Worm (Caenorhabditis elegans) whole organism, L4 larva: ENCODE data around the gene C01B9.1.

Source experiments
- F10B5.3 ChIP-seq: sonication (generic microtip); optimal IDR thresholded peaks from 2 replicates; lab custom pipeline; 2016; ENCODE audit warnings: mild to moderate bottlenecking, missing genetic modification characterization, missing compliant biosample characterization
- T26A8.4 ChIP-seq: fragments of 200-800 bp; sonication (Bioruptor generic); IDR thresholded peaks from 2 replicates; pipeline ENCODE4 v1.3.6; 2022; ENCODE audit warnings: missing genetic modification characterization, missing compliant biosample characterization
- Y48G9A.11 ChIP-seq: fragments of 200-800 bp; sonication (Bioruptor generic); IDR thresholded peaks from 2 replicates; pipeline ENCODE4 v1.3.6; 2022; ENCODE audit warnings: missing genetic modification reagents, missing genetic modification characterization, missing compliant biosample characterization
- Y75B8A.6 ChIP-seq: fragments of 200-800 bp; sonication (Bioruptor generic); IDR thresholded peaks from 2 replicates; pipeline ENCODE4 v1.3.6; 2022; ENCODE audit warnings: missing genetic modification reagents, missing genetic modification characterization, missing compliant biosample characterization
- ZK546.5 ChIP-seq, 2 experiments: sonication (generic microtip); optimal IDR thresholded peaks; 2 replicates each; lab custom pipeline; 2017; ENCODE audit warnings: missing biosample characterization in 2 of 2, missing genetic modification characterization in 2 of 2
- aha-1 ChIP-seq: fragments of 150-350 bp; peaks from one replicate; lab custom pipeline; 2014; ENCODE audit warnings: missing biosample characterization, missing genetic modification characterization
- ceh-62 ChIP-seq: sonication (generic microtip); optimal IDR thresholded peaks from 2 replicates; lab custom pipeline; 2017; ENCODE audit warnings: missing biosample characterization, missing genetic modification characterization
- ctbp-1 ChIP-seq: fragments of 200-800 bp; sonication (Bioruptor generic); IDR thresholded peaks from 2 replicates; pipeline ENCODE4 v1.3.6; 2022; ENCODE audit warnings: missing genetic modification reagents, missing genetic modification characterization, missing compliant biosample characterization
- daf-16 ChIP-seq, 3 experiments: sonication (generic microtip); optimal IDR thresholded peaks; 2 replicates each; lab custom pipeline; 2016 to 2017; ENCODE audit warnings: missing genetic modification characterization in 3 of 3, missing genetic modification reagents in 3 of 3, mild to moderate bottlenecking in 2 of 3, missing compliant biosample characterization in 2 of 3, missing biosample characterization in 1 of 3, moderate library complexity in 1 of 3
- dmd-6 ChIP-seq: fragments of 200-800 bp; sonication (Bioruptor generic); IDR thresholded peaks from 2 replicates; pipeline ENCODE4 v1.3.6; 2022; ENCODE audit warnings: missing genetic modification reagents, missing genetic modification characterization, missing compliant biosample characterization
- dmd-9 ChIP-seq: fragments of 200-800 bp; sonication (Bioruptor generic); IDR thresholded peaks from 2 replicates; pipeline ENCODE4 v1.3.6; 2022; ENCODE audit warnings: missing genetic modification reagents, missing genetic modification characterization, missing compliant biosample characterization
- dpl-1 ChIP-seq: fragments of 150-350 bp; optimal IDR thresholded peaks from 2 replicates; lab custom pipeline; 2014; ENCODE audit warnings: missing biosample characterization, missing genetic modification reagents, missing genetic modification characterization
- dve-1 ChIP-seq: sonication (generic microtip); optimal IDR thresholded peaks from 2 replicates; lab custom pipeline; 2017; ENCODE audit warnings: antibody characterized with exemption, mild to moderate bottlenecking, missing genetic modification characterization, missing compliant biosample characterization; ENCODE audit not compliant: insufficient read depth
- fkh-10 ChIP-seq: fragments of 150-350 bp; optimal IDR thresholded peaks from 2 replicates; lab custom pipeline; 2014; ENCODE audit warnings: missing biosample characterization, missing genetic modification reagents, missing genetic modification characterization
- hif-1 ChIP-seq, 2 experiments: sonication (generic microtip); optimal IDR thresholded peaks; 2 replicates each; lab custom pipeline; 2016 to 2017; ENCODE audit warnings: missing compliant biosample characterization in 2 of 2, missing genetic modification characterization in 2 of 2, missing genetic modification reagents in 2 of 2, missing genotype in 2 of 2, mild to moderate bottlenecking in 1 of 2
- hlh-11 ChIP-seq: fragments of 200-800 bp; sonication (Bioruptor generic); optimal IDR thresholded peaks from 2 replicates; lab custom pipeline; 2018; ENCODE audit warnings: mild to moderate bottlenecking, missing genetic modification characterization, missing compliant biosample characterization
- hlh-30 ChIP-seq: sonication (generic microtip); optimal IDR thresholded peaks from 2 replicates; lab custom pipeline; 2017; ENCODE audit warnings: antibody characterized with exemption, mild to moderate bottlenecking, missing genetic modification characterization, missing compliant biosample characterization; ENCODE audit not compliant: insufficient read depth
- lin-1 ChIP-seq: fragments of 200-800 bp; sonication (Bioruptor generic); IDR thresholded peaks from 2 replicates; pipeline ENCODE4 v1.3.6; 2022; ENCODE audit warnings: missing genetic modification reagents, missing genetic modification characterization, missing compliant biosample characterization
- lin-29 ChIP-seq: fragments of 200-800 bp; sonication (Bioruptor generic); IDR thresholded peaks from 2 replicates; pipeline ENCODE4 v1.3.6; 2022; ENCODE audit warnings: missing genetic modification reagents, missing genetic modification characterization, missing compliant biosample characterization
- lsy-2 ChIP-seq, 2 experiments: fragments of 150-350 bp in 1 of 2; sonication (generic microtip) in 1 of 2; optimal IDR thresholded peaks; 2 replicates each; lab custom pipeline; 2014 to 2017; ENCODE audit warnings: missing biosample characterization in 2 of 2, missing genetic modification characterization in 2 of 2
- madf-9 ChIP-seq: fragments of 200-800 bp; sonication (Bioruptor generic); conservative IDR thresholded peaks from 2 replicates; pipeline ENCODE4 v1.3.6; 2022; ENCODE audit warnings: missing genetic modification reagents, missing genetic modification characterization, missing compliant biosample characterization
- mdl-1 ChIP-seq, 2 experiments: fragments of 150-350 bp in 1 of 2; sonication (generic microtip) in 1 of 2; optimal IDR thresholded peaks; 2 replicates each; lab custom pipeline; 2014 to 2017; ENCODE audit warnings: missing biosample characterization in 2 of 2, missing genetic modification characterization in 2 of 2
- mes-2 ChIP-seq: sonication (generic microtip); optimal IDR thresholded peaks from 2 replicates; lab custom pipeline; 2016; ENCODE audit warnings: missing genotype, mild to moderate bottlenecking, missing genetic modification characterization, missing compliant biosample characterization; ENCODE audit not compliant: poor library complexity, severe bottlenecking
- mxl-3 ChIP-seq: fragments of 200-800 bp; sonication (Bioruptor generic); optimal IDR thresholded peaks from 2 replicates; lab custom pipeline; 2018; ENCODE audit warnings: mild to moderate bottlenecking, missing genetic modification characterization, missing compliant biosample characterization
- nhr-102 ChIP-seq: sonication (generic microtip); optimal IDR thresholded peaks from 2 replicates; lab custom pipeline; 2016; ENCODE audit warnings: mild to moderate bottlenecking, missing genetic modification characterization, moderate library complexity, missing compliant biosample characterization
- nhr-28 ChIP-seq: fragments of 150-350 bp; optimal IDR thresholded peaks from 2 replicates; lab custom pipeline; 2014; ENCODE audit warnings: missing biosample characterization, missing genetic modification characterization
- nhr-41 ChIP-seq: fragments of 200-800 bp; sonication (Bioruptor generic); IDR thresholded peaks from 2 replicates; pipeline ENCODE4 v1.3.6; 2022; ENCODE audit warnings: missing genetic modification reagents, missing genetic modification characterization, missing compliant biosample characterization
- nhr-42 ChIP-seq: fragments of 200-800 bp; sonication (Bioruptor generic); IDR thresholded peaks from 2 replicates; pipeline ENCODE4 v1.3.6; 2022; ENCODE audit warnings: missing genetic modification characterization, missing compliant biosample characterization
- nhr-48 ChIP-seq: sonication (generic microtip); optimal IDR thresholded peaks from 2 replicates; lab custom pipeline; 2016; ENCODE audit warnings: mild to moderate bottlenecking, missing genetic modification characterization, missing compliant biosample characterization
- nhr-76 ChIP-seq: fragments of 150-350 bp; optimal IDR thresholded peaks from 2 replicates; lab custom pipeline; 2014; ENCODE audit warnings: missing biosample characterization, missing genetic modification characterization
- nhr-77 ChIP-seq: fragments of 150-350 bp; optimal IDR thresholded peaks from 2 replicates; lab custom pipeline; 2014; ENCODE audit warnings: missing biosample characterization, missing genetic modification characterization
- php-3 ChIP-seq: fragments of 200-800 bp; sonication (Bioruptor generic); IDR thresholded peaks from 2 replicates; pipeline ENCODE4 v1.3.6; 2022; ENCODE audit warnings: missing genetic modification reagents, missing genetic modification characterization, missing compliant biosample characterization
- pqm-1 ChIP-seq: sonication (generic microtip); optimal IDR thresholded peaks from 2 replicates; lab custom pipeline; 2017; ENCODE audit warnings: missing biosample characterization, missing genetic modification characterization
- spr-3 ChIP-seq: fragments of 200-800 bp; sonication (Bioruptor generic); optimal IDR thresholded peaks from 2 replicates; lab custom pipeline; 2018; ENCODE audit warnings: mild to moderate bottlenecking, missing genetic modification characterization, missing compliant biosample characterization
- unc-39 ChIP-seq: sonication (generic microtip); optimal IDR thresholded peaks from 2 replicates; lab custom pipeline; 2017; ENCODE audit warnings: missing biosample characterization, missing genetic modification characterization

C01B9.1 gene

DNA sequence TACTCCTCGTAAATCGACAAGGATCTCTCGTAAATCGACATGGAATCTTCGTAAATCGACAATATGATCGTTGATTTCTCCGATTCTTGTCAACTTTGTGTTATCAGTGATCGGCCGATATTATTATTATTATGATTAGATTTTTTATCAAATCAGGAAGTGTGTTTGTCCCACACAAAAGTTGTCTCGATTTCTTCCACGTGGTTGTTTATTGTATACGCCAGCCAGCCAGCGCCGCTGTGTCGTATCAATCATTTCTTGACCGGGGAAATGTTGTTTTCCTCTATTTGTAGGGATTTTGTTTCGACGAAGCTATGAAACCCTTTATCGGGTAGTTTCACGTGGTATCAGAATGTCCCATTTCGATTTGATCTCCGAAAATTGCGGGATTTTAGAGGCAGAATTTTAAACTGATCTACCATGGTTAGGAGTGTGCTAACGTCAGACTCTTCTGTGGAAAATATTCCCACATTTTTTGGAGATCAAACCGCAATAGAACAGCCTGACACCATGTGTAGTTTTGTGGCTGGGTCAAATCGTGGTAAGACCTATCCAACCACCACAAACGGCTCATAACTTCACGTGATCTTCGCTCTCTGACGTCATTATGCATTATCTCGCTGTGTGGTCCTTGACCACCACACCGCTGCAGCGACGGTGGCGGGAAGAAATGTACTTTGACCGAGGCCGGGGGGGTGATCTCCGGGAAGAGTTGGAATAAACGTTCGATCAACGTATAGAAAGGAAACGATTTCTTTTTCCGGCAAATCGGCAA, 33.4 kb upstream of the C01B9.1 start:
- TF ChIP-seq ctbp-1 (no peak), dve-1 (tag; lab: Kevin White, UChicago) (peak; percentile 77), ZK546.5 (tag; optimal IDR thresholded peaks at IDR 0.05; lab: Kevin White, UChicago) (no peak), dpl-1 (GFP tag; lab: Kevin White, UChicago) (no peak), aha-1 (tag; lab: Kevin White, UChicago) (peak; percentile 42), nhr-102 (tag; lab: Kevin White, UChicago) (peak; percentile 61), nhr-76 (no peak), Y48G9A.11 (GFP tag; lab: Robert Waterston, UW) (no peak), lin-29 (GFP tag; lab: Robert Waterston, UW) (no peak), php-3 (GFP tag; lab: Robert Waterston, UW) (peak; percentile 39; the same call in 1 of the 2 replicates), dmd-9 (GFP tag; lab: Robert Waterston, UW) (no peak), unc-39 (no peak), nhr-77 (peak; percentile 84), nhr-28 (tag; lab: Kevin White, UChicago) (peak; percentile 67), daf-16 (GFP tag; optimal IDR thresholded peaks at IDR 0.05; lab: Kevin White, UChicago) (no peak), daf-16 (tag; optimal IDR thresholded peaks at IDR 0.05; lab: Kevin White, UChicago) (peak; percentile 99), spr-3 (GFP tag; lab: Kevin White, UChicago) (no peak), nhr-42 (GFP tag; lab: Robert Waterston, UW) (0 out of 2 replicates have a peak, but pooled peaks have one; percentile 51), lin-1 (0 out of 2 replicates have a peak, but pooled peaks have one; percentile 12), hif-1 (tag; optimal IDR thresholded peaks at IDR 0.05; lab: Kevin White, UChicago) (peak in 1 of 2 experiments; percentile 22), F10B5.3 (tag; lab: Kevin White, UChicago) (no peak), mdl-1 (tag; optimal IDR thresholded peaks at IDR 0.05; lab: Kevin White, UChicago) (peak in 1 of 2 experiments; percentile 68), hlh-30 (tag; lab: Kevin White, UChicago) (peak; percentile 23), Y75B8A.6 (no peak), pqm-1 (tag; lab: Kevin White, UChicago) (peak; percentile 10), lsy-2 (tag; optimal IDR thresholded peaks at IDR 0.05; lab: Kevin White, UChicago) (peak in 1 of 2 experiments; percentile 1), mxl-3 (GFP tag; lab: Kevin White, UChicago) (peak; percentile 52), dmd-6 (GFP tag; lab: Robert Waterston, UW) (peak; percentile 61), hlh-11 (tag; lab: Kevin White, UChicago) (peak; percentile 87), nhr-48 (tag; lab: Kevin White, UChicago) (peak; percentile 51), mes-2 (peak; percentile 29)

DNA sequence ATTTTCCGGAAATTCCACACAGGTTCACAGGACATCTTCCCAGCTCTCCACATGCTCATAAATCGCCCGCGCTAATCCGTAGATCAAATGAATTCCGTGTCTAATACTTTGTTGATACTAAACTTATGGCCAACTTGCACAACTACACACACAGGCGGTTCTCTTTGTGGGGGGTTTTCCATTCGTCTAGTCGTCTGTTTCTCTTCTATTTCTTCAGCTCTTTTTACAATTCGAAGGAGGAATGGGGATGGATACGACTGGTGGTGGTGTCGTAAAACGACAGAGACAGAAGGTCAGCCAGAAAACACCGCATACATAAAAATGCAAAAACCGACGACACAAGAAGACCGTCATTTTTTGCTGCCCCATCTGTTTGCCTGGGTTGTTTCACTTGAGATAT, 32.0 kb upstream of the C01B9.1 start:
- TF ChIP-seq fkh-10 (GFP tag; lab: Kevin White, UChicago) (no peak), aha-1 (tag; lab: Kevin White, UChicago) (peak; percentile 83)

DNA sequence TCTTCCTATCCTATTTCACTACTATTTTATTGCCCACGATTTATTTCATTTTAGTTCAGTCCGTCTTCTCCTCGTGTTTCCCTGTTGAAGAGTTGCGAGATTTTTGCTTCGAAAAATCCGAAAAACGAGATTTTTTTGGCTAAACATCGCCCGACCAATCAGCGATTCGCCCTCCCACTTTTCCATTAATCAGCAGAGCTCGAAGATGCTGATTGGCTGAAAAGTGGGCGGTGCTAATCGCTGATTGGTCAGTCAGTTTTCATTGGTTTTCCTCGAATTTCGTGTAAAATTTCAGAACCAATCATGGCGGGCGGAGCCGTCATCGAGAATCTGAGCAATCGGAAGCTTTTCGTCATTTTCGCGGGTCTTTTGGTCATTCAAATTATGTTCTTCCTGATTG, 29.9 kb upstream of the C01B9.1 start, which contains the start of gene mig-14:
Gene mig-14, plus strand, starts transcription at position 290 of the 400 bp plus-strand sequence.
- TF ChIP-seq pqm-1 (tag; lab: Kevin White, UChicago) (no peak), madf-9 (GFP tag; lab: Robert Waterston, UW) (no peak), nhr-41 (GFP tag; lab: Robert Waterston, UW) (no peak), T26A8.4 (no peak), dpl-1 (GFP tag; lab: Kevin White, UChicago) (no peak), aha-1 (tag; lab: Kevin White, UChicago) (peak; percentile 20), ceh-62 (tag; lab: Kevin White, UChicago) (no peak)
- TF ChIP-seq, all 104 proteins: peak for 1
